Fruit fly (Drosophila melanogaster) whole organism, embryonic: ENCODE measurements around the gene CG14270.

Experiments
- BEAF-32 ChIP-seq: fragments of 200-800 bp; sonication (Bioruptor generic); optimal IDR thresholded peaks from 3 replicates; lab custom pipeline; 2017; ENCODE audit warnings: missing biosample characterization, missing genetic modification characterization, mild to moderate bottlenecking, moderate library complexity, missing genetic modification reagents
- CG10267 ChIP-seq: fragments of 200-800 bp; sonication (Bioruptor generic); optimal IDR thresholded peaks from 2 replicates; lab custom pipeline; 2018; ENCODE audit warnings: missing biosample characterization, mild to moderate bottlenecking, missing genetic modification characterization, moderate library complexity
- CG11723 ChIP-seq: fragments of 200-800 bp; sonication (Bioruptor generic); optimal IDR thresholded peaks from 2 replicates; lab custom pipeline; 2017; ENCODE audit warnings: missing biosample characterization, mild to moderate bottlenecking, missing genetic modification characterization
- CG12219 ChIP-seq: fragments of 200-800 bp; sonication (Bioruptor generic); optimal IDR thresholded peaks from 3 replicates; lab custom pipeline; 2018; ENCODE audit warnings: missing biosample characterization, mild to moderate bottlenecking, missing genetic modification characterization
- CG12659 ChIP-seq: fragments of 200-800 bp; sonication (Bioruptor generic); optimal IDR thresholded peaks from 3 replicates; lab custom pipeline; 2017; ENCODE audit warnings: mild to moderate bottlenecking, missing biosample characterization, missing genetic modification reagents, missing genetic modification characterization
- CG14050 ChIP-seq: fragments of 200-800 bp; sonication (Bioruptor generic); IDR thresholded peaks from 3 replicates; pipeline ENCODE4 v1.3.6; 2022; ENCODE audit warnings: missing biosample characterization, missing genetic modification characterization
- CG15073 ChIP-seq: fragments of 200-800 bp; sonication (Bioruptor generic); optimal IDR thresholded peaks from 2 replicates; lab custom pipeline; 2016; ENCODE audit warnings: missing biosample characterization, missing genetic modification characterization
- CG3281 ChIP-seq: fragments of 200-800 bp; sonication (Bioruptor generic); optimal IDR thresholded peaks from 3 replicates; lab custom pipeline; 2017; ENCODE audit warnings: missing biosample characterization, mild to moderate bottlenecking, missing genetic modification characterization
- CG33213 ChIP-seq: fragments of 200-800 bp; sonication (Bioruptor generic); optimal IDR thresholded peaks from 3 replicates; lab custom pipeline; 2016; ENCODE audit warnings: missing biosample characterization, missing genetic modification characterization
- CG3407 ChIP-seq: fragments of 200-800 bp; sonication (Bioruptor generic); optimal IDR thresholded peaks from 2 replicates; lab custom pipeline; 2018; ENCODE audit warnings: missing biosample characterization, mild to moderate bottlenecking, missing genetic modification characterization
- CG6254 ChIP-seq: fragments of 200-800 bp; sonication (Bioruptor generic); optimal IDR thresholded peaks from 3 replicates; lab custom pipeline; 2017; ENCODE audit warnings: mild to moderate bottlenecking, missing biosample characterization, missing genetic modification reagents, missing genetic modification characterization
- CG6683 ChIP-seq: fragments of 200-800 bp; sonication (Bioruptor generic); optimal IDR thresholded peaks from 2 replicates; lab custom pipeline; 2017; ENCODE audit warnings: missing biosample characterization, mild to moderate bottlenecking, missing genetic modification characterization, missing genetic modification reagents
- CG6813 ChIP-seq: fragments of 200-800 bp; sonication (Bioruptor generic); optimal IDR thresholded peaks from 2 replicates; lab custom pipeline; 2017; ENCODE audit warnings: missing biosample characterization, missing genetic modification characterization, mild to moderate bottlenecking, moderate library complexity, missing genetic modification reagents
- CG7271 ChIP-seq: fragments of 200-800 bp; sonication (Bioruptor generic); optimal IDR thresholded peaks from 2 replicates; lab custom pipeline; 2018; ENCODE audit warnings: missing biosample characterization, mild to moderate bottlenecking, missing genetic modification characterization, moderate library complexity
- CG7372 ChIP-seq: fragments of 200-800 bp; sonication (Bioruptor generic); IDR thresholded peaks from 2 replicates; pipeline ENCODE4 v1.3.6; 2022; ENCODE audit warnings: missing biosample characterization, missing genetic modification characterization
- CG7963 ChIP-seq: fragments of 200-800 bp; sonication (Bioruptor generic); IDR thresholded peaks from 3 replicates; pipeline ENCODE4 v1.3.6; 2022; ENCODE audit warnings: missing biosample characterization, missing genetic modification characterization; ENCODE audit not compliant: partially characterized antibody
- CG8388 ChIP-seq: fragments of 200-800 bp; sonication (Bioruptor generic); optimal IDR thresholded peaks from 2 replicates; lab custom pipeline; 2019; ENCODE audit warnings: missing biosample characterization, mild to moderate bottlenecking, missing genetic modification characterization, moderate library complexity
- CG8478 ChIP-seq: fragments of >200 bp; optimal IDR thresholded peaks from 2 replicates; lab custom pipeline; 2018
- CG9437 ChIP-seq: fragments of 200-800 bp; sonication (Bioruptor generic); optimal IDR thresholded peaks from 2 replicates; lab custom pipeline; 2018; ENCODE audit warnings: missing biosample characterization, mild to moderate bottlenecking, missing genetic modification characterization
- D ChIP-seq, 2 experiments: fragments of 200-800 bp in 1 of 2; fragments of >200 bp in 1 of 2; sonication (Bioruptor generic) in 1 of 2; optimal IDR thresholded peaks; 2 replicates in 1 of 2; 3 replicates in 1 of 2; lab custom pipeline; 2017; ENCODE audit warnings: mild to moderate bottlenecking in 1 of 2, missing biosample characterization in 1 of 2, missing genetic modification characterization in 1 of 2, missing genetic modification reagents in 1 of 2
- Deaf1 ChIP-seq: fragments of 200-800 bp; optimal IDR thresholded peaks from 3 replicates; lab custom pipeline; 2019; ENCODE audit warnings: missing biosample characterization, mild to moderate bottlenecking, missing genetic modification characterization, moderate library complexity
- Dip3 ChIP-seq: fragments of 200-800 bp; sonication (Bioruptor generic); optimal IDR thresholded peaks from 3 replicates; lab custom pipeline; 2016; ENCODE audit warnings: missing biosample characterization, missing genetic modification characterization
- Eip74EF ChIP-seq, 2 experiments: fragments of 200-800 bp in 1 of 2; fragments of >200 bp in 1 of 2; sonication (Bioruptor generic) in 1 of 2; optimal IDR thresholded peaks; 2 replicates each; lab custom pipeline; 2017 to 2019; ENCODE audit warnings: missing biosample characterization in 2 of 2, missing genetic modification characterization in 2 of 2, mild to moderate bottlenecking in 1 of 2, moderate library complexity in 1 of 2
- HLH3B ChIP-seq: fragments of 200-800 bp; sonication (Bioruptor generic); IDR thresholded peaks from 2 replicates; pipeline ENCODE4 v1.3.6; 2022; ENCODE audit warnings: missing biosample characterization, missing genetic modification characterization
- Kr ChIP-seq: fragments of 200-800 bp; sonication (Bioruptor generic); optimal IDR thresholded peaks from 2 replicates; lab custom pipeline; 2017; ENCODE audit warnings: missing biosample characterization, mild to moderate bottlenecking, missing genetic modification characterization
- Max ChIP-seq: fragments of 200-800 bp; sonication (Bioruptor generic); optimal IDR thresholded peaks from 2 replicates; lab custom pipeline; 2016; ENCODE audit warnings: missing biosample characterization, mild to moderate bottlenecking, missing genetic modification characterization
- Neu2 ChIP-seq: fragments of 200-800 bp; sonication (Bioruptor generic); optimal IDR thresholded peaks from 3 replicates; lab custom pipeline; 2016; ENCODE audit warnings: missing biosample characterization, missing genetic modification characterization, borderline replicate concordance
- Stat92E ChIP-seq, 3 experiments: fragments of >200 bp in 2 of 3; fragments of 200-800 bp in 1 of 3; sonication (Bioruptor generic) in 1 of 3; optimal IDR thresholded peaks; 2 replicates each; lab custom pipeline; 2017 to 2019; ENCODE audit warnings: missing biosample characterization in 3 of 3, missing genetic modification characterization in 3 of 3, mild to moderate bottlenecking in 1 of 3, moderate library complexity in 1 of 3
- ash1 ChIP-seq: fragments of 200-800 bp; sonication (Bioruptor generic); optimal IDR thresholded peaks from 2 replicates; lab custom pipeline; 2018; ENCODE audit warnings: missing biosample characterization, mild to moderate bottlenecking, missing genetic modification characterization
- br ChIP-seq: fragments of >200 bp; optimal IDR thresholded peaks from 2 replicates; lab custom pipeline; 2017
- bsh ChIP-seq, 2 experiments: fragments of 200-800 bp; sonication (Bioruptor generic); optimal IDR thresholded peaks; 2 replicates each; lab custom pipeline; 2017 to 2018; ENCODE audit warnings: mild to moderate bottlenecking in 2 of 2, missing biosample characterization in 2 of 2, missing genetic modification characterization in 2 of 2, moderate library complexity in 1 of 2
- cad ChIP-seq: fragments of >200 bp; optimal IDR thresholded peaks from 2 replicates; lab custom pipeline; 2017; ENCODE audit warnings: missing biosample characterization, missing genetic modification characterization
- crol ChIP-seq: fragments of 200-800 bp; sonication (Bioruptor generic); IDR thresholded peaks from 2 replicates; pipeline ENCODE4 v1.3.6; 2022; ENCODE audit warnings: missing biosample characterization, missing genetic modification characterization
- dmrt11E ChIP-seq: fragments of 200-800 bp; sonication (Bioruptor generic); optimal IDR thresholded peaks from 3 replicates; lab custom pipeline; 2018; ENCODE audit warnings: missing biosample characterization, mild to moderate bottlenecking, missing genetic modification characterization, moderate library complexity
- dysf ChIP-seq: fragments of 200-800 bp; sonication (Bioruptor generic); IDR thresholded peaks from 3 replicates; pipeline ENCODE4 v1.3.6; 2022; ENCODE audit warnings: missing biosample characterization, missing genetic modification characterization
- gem ChIP-seq: fragments of 200-800 bp; sonication (Bioruptor generic); optimal IDR thresholded peaks from 2 replicates; lab custom pipeline; 2019; ENCODE audit warnings: missing biosample characterization, mild to moderate bottlenecking, missing genetic modification characterization, moderate library complexity
- ham ChIP-seq: fragments of 200-800 bp; sonication (Bioruptor generic); IDR thresholded peaks from 2 replicates; pipeline ENCODE4 v1.3.6; 2022; ENCODE audit warnings: missing biosample characterization, missing genetic modification characterization
- jigr1 ChIP-seq: fragments of 200-800 bp; sonication (Bioruptor generic); IDR thresholded peaks from 3 replicates; pipeline ENCODE4 v1.3.6; 2022; ENCODE audit warnings: missing biosample characterization, missing genetic modification characterization
- klu ChIP-seq: fragments of 200-800 bp; sonication (Bioruptor generic); IDR thresholded peaks from 2 replicates; pipeline ENCODE4 v1.3.6; 2022; ENCODE audit warnings: missing biosample characterization, missing genetic modification characterization
- maf-S ChIP-seq: fragments of 200-800 bp; sonication (Bioruptor generic); optimal IDR thresholded peaks from 2 replicates; lab custom pipeline; 2016; ENCODE audit warnings: missing biosample characterization, missing genetic modification characterization
- nau ChIP-seq: fragments of 200-800 bp; sonication (Bioruptor generic); optimal IDR thresholded peaks from 3 replicates; lab custom pipeline; 2017; ENCODE audit warnings: missing biosample characterization, mild to moderate bottlenecking, missing genetic modification characterization, missing genetic modification reagents
- org-1 ChIP-seq: fragments of 200-800 bp; sonication (Bioruptor generic); optimal IDR thresholded peaks from 2 replicates; lab custom pipeline; 2017; ENCODE audit warnings: missing biosample characterization, missing genetic modification characterization
- pb ChIP-seq: fragments of 200-800 bp; sonication (Bioruptor generic); optimal IDR thresholded peaks from 3 replicates; lab custom pipeline; 2016; ENCODE audit warnings: missing biosample characterization, missing genetic modification characterization
- seq ChIP-seq: fragments of 200-800 bp; sonication (Bioruptor generic); IDR thresholded peaks from 2 replicates; pipeline ENCODE4 v1.3.6; 2022; ENCODE audit warnings: missing biosample characterization, missing genetic modification characterization
- tap ChIP-seq: fragments of 200-800 bp; optimal IDR thresholded peaks from 3 replicates; lab custom pipeline; 2019; ENCODE audit warnings: missing biosample characterization, mild to moderate bottlenecking, missing genetic modification characterization, moderate library complexity
- tio ChIP-seq: fragments of 200-800 bp; sonication (Bioruptor generic); optimal IDR thresholded peaks from 2 replicates; lab custom pipeline; 2017; ENCODE audit warnings: missing biosample characterization, missing genetic modification characterization, inconsistent platforms
- tna ChIP-seq: fragments of 200-800 bp; sonication (Bioruptor generic); IDR thresholded peaks from 2 replicates; pipeline ENCODE4 v1.3.6; 2022; ENCODE audit warnings: missing biosample characterization, missing genetic modification characterization; ENCODE audit not compliant: partially characterized antibody
- trem ChIP-seq: fragments of 200-800 bp; optimal IDR thresholded peaks from 3 replicates; lab custom pipeline; 2019; ENCODE audit warnings: missing biosample characterization, mild to moderate bottlenecking, missing genetic modification characterization, moderate library complexity
- wek ChIP-seq: fragments of 200-800 bp; sonication (Bioruptor generic); optimal IDR thresholded peaks from 3 replicates; lab custom pipeline; 2018; ENCODE audit warnings: missing biosample characterization, mild to moderate bottlenecking, missing genetic modification characterization, moderate library complexity

Gene CG14270

DNA sequence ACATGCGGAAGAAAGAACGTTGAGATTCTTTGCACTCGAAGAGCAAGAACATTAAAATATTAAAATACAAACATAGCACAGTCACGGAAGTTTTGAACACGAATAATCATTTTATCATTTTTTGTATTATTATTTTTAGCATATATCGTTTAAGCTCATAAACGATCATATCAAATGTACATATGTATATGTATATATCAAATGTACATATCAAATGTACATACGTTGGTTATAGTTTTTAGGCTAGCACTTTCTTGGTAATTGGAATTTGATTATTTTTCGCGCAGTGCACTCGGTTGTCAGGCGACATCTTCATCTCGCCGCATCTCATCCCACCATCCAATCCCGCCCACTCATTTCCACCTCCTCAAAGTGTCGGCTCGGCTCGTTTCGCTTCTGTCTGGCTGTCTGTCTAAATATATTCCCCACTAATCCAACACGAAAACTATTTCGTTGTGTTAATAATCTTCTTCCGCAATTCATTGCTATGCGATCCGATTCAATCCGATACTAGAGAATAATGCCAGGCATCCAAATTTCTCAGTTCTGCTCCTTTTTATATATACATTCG lies 29.7 kb downstream of the CG14270 start (continued):
- no peak for TF ChIP-seq cad (GFP tag; lab: Kevin White, UChicago)
- TF ChIP-seq dysf (GFP tag; lab: Robert Waterston, UW): peak; percentile 63; the same call in 2 of the 3 replicates
- TF ChIP-seq CG7372 (GFP tag; lab: Robert Waterston, UW): 0 out of 2 replicates have a peak, but pooled peaks have one; percentile 35
- TF ChIP-seq CG6254 (GFP tag; lab: Kevin White, UChicago): peak; percentile 12
- TF ChIP-seq wek (GFP tag; lab: Kevin White, UChicago): no peak
- no peak for TF ChIP-seq tna (GFP tag; lab: Robert Waterston, UW)
- no peak for TF ChIP-seq klu
- peak in 1 of 2 experiments; percentile 72 for TF ChIP-seq bsh (GFP tag; optimal IDR thresholded peaks at IDR 0.05; lab: Kevin White, UChicago)
- TF ChIP-seq nau (GFP tag; lab: Kevin White, UChicago): peak; percentile 42
- peak; percentile 2 for TF ChIP-seq org-1
- TF ChIP-seq CG8388: peak; percentile 53
- TF ChIP-seq pb: no peak
- TF ChIP-seq Neu2 (GFP tag; lab: Kevin White, UChicago): no peak
- no peak for TF ChIP-seq Kr
- TF ChIP-seq seq (GFP tag; lab: Robert Waterston, UW): peak; percentile 46
- TF ChIP-seq ash1 (GFP tag; lab: Kevin White, UChicago): no peak
- peak; percentile 20 for TF ChIP-seq CG3281
- no peak for TF ChIP-seq Max (GFP tag; lab: Kevin White, UChicago)
- TF ChIP-seq CG6683 (GFP tag; lab: Kevin White, UChicago): no peak
- TF ChIP-seq tio: no peak
- TF ChIP-seq HLH3B: 0 out of 2 replicates have a peak, but pooled peaks have one; percentile 19
- TF ChIP-seq CG9437 (GFP tag; lab: Kevin White, UChicago): peak; percentile 6
- TF ChIP-seq Deaf1 (tag; lab: Kevin White, UChicago): peak; percentile 24
- no peak for TF ChIP-seq CG15073 (GFP tag; lab: Kevin White, UChicago)
- TF ChIP-seq D (optimal IDR thresholded peaks at IDR 0.05; lab: Kevin White, UChicago): no peak
- peak; percentile 45 for TF ChIP-seq D (GFP tag; optimal IDR thresholded peaks at IDR 0.05; lab: Kevin White, UChicago)
- TF ChIP-seq crol (GFP tag; lab: Robert Waterston, UW): no peak
- TF ChIP-seq CG8478 (lab: Kevin White, UChicago): no peak
- TF ChIP-seq Eip74EF (GFP tag; optimal IDR thresholded peaks at IDR 0.05; lab: Kevin White, UChicago): peak in 1 of 2 experiments; percentile 37
- TF ChIP-seq CG7963 (GFP tag; lab: Robert Waterston, UW): no peak
- TF ChIP-seq Dip3: no peak
- no peak for TF ChIP-seq br (lab: Kevin White, UChicago)
- TF ChIP-seq CG12219 (GFP tag; lab: Kevin White, UChicago): peak; percentile 25
- no peak for TF ChIP-seq CG33213
- peak; percentile 50 for TF ChIP-seq tap (tag; lab: Kevin White, UChicago)
- no peak for TF ChIP-seq CG7271 (tag; lab: Kevin White, UChicago)
- TF ChIP-seq CG3407 (GFP tag; lab: Kevin White, UChicago): no peak
- TF ChIP-seq CG12659: peak; percentile 33
- no peak for TF ChIP-seq Stat92E (GFP tag; optimal IDR thresholded peaks at IDR 0.05; lab: Kevin White, UChicago)
- no peak for TF ChIP-seq BEAF-32
- peak; percentile 15 for TF ChIP-seq trem (tag; lab: Kevin White, UChicago)
- TF ChIP-seq CG14050 (GFP tag; lab: Robert Waterston, UW): no peak
- TF ChIP-seq ham: no peak
- TF ChIP-seq CG11723: peak; percentile 3
- TF ChIP-seq CG10267 (tag; lab: Kevin White, UChicago): peak; percentile 36
- TF ChIP-seq maf-S (GFP tag; lab: Kevin White, UChicago): no peak
- peak; percentile 77 for TF ChIP-seq gem (tag; lab: Kevin White, UChicago)
- TF ChIP-seq CG6813: peak; percentile 24
- peak; percentile 12 for TF ChIP-seq dmrt11E
- TF ChIP-seq jigr1: no peak
